Worm (Caenorhabditis elegans): Measurements from ENCODE around the gene C26B9.1.

DNA sequence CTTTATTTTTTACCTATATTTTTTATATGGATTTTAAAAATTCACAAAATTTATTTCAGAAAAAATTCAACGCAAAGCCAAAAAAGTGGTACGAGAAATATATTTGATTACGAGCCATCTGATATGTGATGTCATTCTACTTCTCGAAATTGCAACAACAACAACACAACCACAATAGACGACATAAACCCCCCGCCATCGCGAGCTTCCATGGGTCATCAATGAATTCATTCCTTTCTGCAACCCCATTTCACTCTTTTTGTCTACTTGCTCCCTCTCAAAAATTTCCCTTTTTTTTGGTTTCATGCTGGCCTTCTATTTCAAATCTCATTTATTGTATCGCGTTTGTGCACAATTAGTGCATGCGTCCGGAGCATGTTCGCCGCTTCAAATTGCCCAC is 3.5 kb downstream of the C26B9.1 start:
- TF ChIP-seq nhr-77 (tag; optimal IDR thresholded peaks at IDR 0.05): no peak
- no peak for TF ChIP-seq ama-1 (optimal IDR thresholded peaks at IDR 0.05)
- no peak for TF ChIP-seq dpl-1 (GFP tag; optimal IDR thresholded peaks at IDR 0.05)
- TF ChIP-seq ets-5 (GFP tag; IDR thresholded peaks at IDR 0.05): no peak
- TF ChIP-seq alr-1 (tag; optimal IDR thresholded peaks at IDR 0.05; ENCODE audit: borderline replicate concordance): no peak
- no peak for TF ChIP-seq snpc-4 (tag; optimal IDR thresholded peaks at IDR 0.05)
